Fruit fly (Drosophila melanogaster): ENCODE data around the gene ND-23.

DNA sequence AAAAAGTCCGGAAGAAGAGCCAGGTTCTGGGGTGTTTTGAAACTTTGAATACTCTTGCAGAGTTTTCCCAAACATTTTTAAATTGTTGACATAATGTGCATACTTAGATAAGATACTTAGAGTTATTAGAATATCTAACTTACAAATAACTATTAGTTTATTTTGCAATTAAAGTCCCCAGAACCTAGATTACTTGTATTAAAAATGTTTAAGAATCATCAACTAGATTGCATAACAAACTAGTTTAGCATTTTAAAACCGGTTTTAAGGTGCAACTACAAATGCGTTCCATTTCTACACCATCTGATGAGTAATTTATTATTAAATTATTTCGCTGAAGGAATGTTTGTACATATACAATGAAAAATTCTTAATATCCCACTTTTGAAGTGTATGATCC, 30.6 kb downstream of the ND-23 start:
- TF ChIP-seq CG33017 (tag; optimal IDR thresholded peaks at IDR 0.05) (no peak), kay (GFP tag; ENCODE audit: borderline replicate concordance) (no peak), Hr96 (GFP tag; optimal IDR thresholded peaks at IDR 0.05) (no peak), ovo (GFP tag; optimal IDR thresholded peaks at IDR 0.05) (no peak), CG7045 (GFP tag; optimal IDR thresholded peaks at IDR 0.05) (no peak), Mnt (GFP tag; optimal IDR thresholded peaks at IDR 0.05) (no peak), Clk (GFP tag; optimal IDR thresholded peaks at IDR 0.05) (no peak), CG7101 (tag; optimal IDR thresholded peaks at IDR 0.05) (no peak), cnc (optimal IDR thresholded peaks at IDR 0.05) (no peak), tj (GFP tag; optimal IDR thresholded peaks at IDR 0.05) (no peak)

Data from whole organism, adult.